Worm (Caenorhabditis elegans) whole organism, late embryonic: ENCODE measurements around the gene tbp-1.

Experiments
- ceh-22 ChIP-seq: sonication (generic microtip); optimal IDR thresholded peaks from 2 replicates; lab custom pipeline; 2017; ENCODE audit warnings: missing biosample characterization, missing genetic modification characterization
- ceh-34 ChIP-seq: sonication (generic microtip); optimal IDR thresholded peaks from 2 replicates; lab custom pipeline; 2016; ENCODE audit warnings: mild to moderate bottlenecking, missing genetic modification characterization, missing compliant biosample characterization
- elt-4 ChIP-seq: sonication (generic microtip); optimal IDR thresholded peaks from 2 replicates; lab custom pipeline; 2016; ENCODE audit warnings: missing genetic modification characterization, missing compliant biosample characterization
- eyg-1 ChIP-seq: sonication (generic microtip); optimal IDR thresholded peaks from 2 replicates; lab custom pipeline; 2016; ENCODE audit warnings: missing genotype, missing genetic modification characterization, missing compliant biosample characterization
- lin-11 ChIP-seq: fragments of 200-800 bp; sonication (Bioruptor generic); optimal IDR thresholded peaks from 2 replicates; lab custom pipeline; 2018; ENCODE audit warnings: mild to moderate bottlenecking, missing genetic modification characterization, missing compliant biosample characterization
- madf-2 ChIP-seq: sonication (generic microtip); optimal IDR thresholded peaks from 2 replicates; lab custom pipeline; 2017; ENCODE audit warnings: missing genetic modification characterization, missing compliant biosample characterization
- nhr-11 ChIP-seq: fragments of 150-350 bp; optimal IDR thresholded peaks from 2 replicates; lab custom pipeline; 2014; ENCODE audit warnings: missing biosample characterization, missing genetic modification characterization
- nhr-232 ChIP-seq: sonication (generic microtip); optimal IDR thresholded peaks from 2 replicates; lab custom pipeline; 2016; ENCODE audit warnings: missing genetic modification characterization, missing compliant biosample characterization
- sdc-2 ChIP-seq: sonication (generic microtip); optimal IDR thresholded peaks from 2 replicates; lab custom pipeline; 2016; ENCODE audit warnings: missing genotype, missing genetic modification characterization, missing compliant biosample characterization
- ttx-3 ChIP-seq: sonication (generic microtip); optimal IDR thresholded peaks from 2 replicates; lab custom pipeline; 2016; ENCODE audit warnings: missing genetic modification reagents, missing genetic modification characterization, missing compliant biosample characterization
- unc-3 ChIP-seq, 2 experiments: fragments of 200-800 bp in 1 of 2; sonication (Bioruptor generic) in 1 of 2; sonication (generic microtip) in 1 of 2; conservative IDR thresholded peaks in 1 of 2; optimal IDR thresholded peaks in 1 of 2; 2 replicates each; pipeline versions ENCODE4 v1.3.6 to Lab custom; 2016 to 2022; ENCODE audit warnings: missing compliant biosample characterization in 2 of 2, missing genetic modification characterization in 2 of 2, missing genetic modification reagents in 1 of 2
- unc-42 ChIP-seq: sonication (generic microtip); optimal IDR thresholded peaks from 2 replicates; lab custom pipeline; 2016; ENCODE audit warnings: missing genotype, missing genetic modification characterization, missing compliant biosample characterization
- zip-5 ChIP-seq: sonication (generic microtip); optimal IDR thresholded peaks from 2 replicates; lab custom pipeline; 2016; ENCODE audit warnings: missing genetic modification characterization, missing compliant biosample characterization

The tbp-1 gene

DNA sequence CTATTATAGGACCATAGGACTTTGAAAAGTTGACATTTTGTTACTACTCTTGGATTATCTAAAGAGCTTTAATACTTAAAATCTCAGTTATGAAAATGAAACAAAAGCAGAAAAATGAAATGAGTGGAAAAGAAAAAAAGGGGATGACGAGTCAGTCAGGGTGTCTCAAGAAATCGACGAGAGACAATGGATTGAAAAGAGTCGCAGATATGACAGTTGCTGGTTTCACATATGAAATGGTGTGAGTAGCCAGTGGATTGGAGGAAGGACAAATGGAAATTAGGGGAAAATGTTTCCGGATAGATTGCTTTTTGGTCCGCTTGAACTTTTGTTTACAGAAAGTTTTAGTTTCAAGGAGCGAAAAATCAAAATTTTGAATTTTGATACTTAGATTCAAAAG lies 13.4 kb downstream of the tbp-1 start:
- no peak for TF ChIP-seq madf-2 (tag; lab: Kevin White, UChicago)
- no peak for TF ChIP-seq ttx-3 (tag; lab: Kevin White, UChicago)
- no peak for TF ChIP-seq ceh-34 (tag; lab: Kevin White, UChicago)
- no peak for TF ChIP-seq ceh-22 (tag; lab: Kevin White, UChicago)
- no peak for TF ChIP-seq lin-11 (tag; lab: Kevin White, UChicago)
- no peak for TF ChIP-seq nhr-11
- TF ChIP-seq zip-5 (tag; lab: Kevin White, UChicago): no peak
- TF ChIP-seq elt-4 (tag; lab: Kevin White, UChicago): no peak
- TF ChIP-seq sdc-2 (tag; lab: Kevin White, UChicago): no peak
- TF ChIP-seq unc-3 (GFP tag; conservative IDR thresholded peaks at IDR 0.05; lab: Robert Waterston, UW): no peak
- no peak for TF ChIP-seq unc-3 (tag; optimal IDR thresholded peaks at IDR 0.05; lab: Kevin White, UChicago)

DNA sequence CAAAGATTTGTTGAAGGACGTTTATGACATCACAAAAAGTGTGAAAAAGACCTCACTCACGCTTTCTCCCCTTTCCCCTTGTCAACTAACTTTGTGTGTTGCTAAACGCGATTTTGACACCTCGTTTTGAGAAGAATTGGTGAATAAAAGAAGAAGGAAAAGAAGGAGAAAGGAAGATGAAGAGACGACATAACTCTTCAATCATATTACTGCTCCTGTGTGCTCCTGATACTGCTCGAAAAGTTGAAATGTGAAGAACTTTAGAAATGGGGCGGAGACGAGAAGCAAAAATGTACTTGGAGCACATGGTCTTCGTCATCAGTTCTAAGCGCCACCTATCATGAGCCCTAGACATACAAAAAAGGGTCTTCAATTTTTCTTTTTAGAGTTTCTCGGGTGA lies 15.2 kb downstream of the tbp-1 start:
- no peak for TF ChIP-seq eyg-1 (tag; lab: Kevin White, UChicago)
- no peak for TF ChIP-seq nhr-232 (tag; lab: Kevin White, UChicago)
- peak; percentile 63 for TF ChIP-seq unc-42 (tag; lab: Kevin White, UChicago)
